Worm (Caenorhabditis elegans) whole organism, L4 larva: ENCODE measurements around the gene F46C5.7.

Experiments used
- ZK546.5 ChIP-seq, 2 experiments: sonication (generic microtip); optimal IDR thresholded peaks; 2 replicates each; lab custom pipeline; 2017; ENCODE audit warnings: missing biosample characterization in 2 of 2, missing genetic modification characterization in 2 of 2
- ceh-82 ChIP-seq: sonication (generic microtip); optimal IDR thresholded peaks from 2 replicates; lab custom pipeline; 2017; ENCODE audit warnings: missing biosample characterization, missing genetic modification characterization
- ces-1 ChIP-seq: fragments of 150-350 bp; sonication (generic microtip); optimal IDR thresholded peaks from 4 replicates; lab custom pipeline; 2014; ENCODE audit warnings: missing biosample characterization, missing genetic modification reagents, missing genetic modification characterization
- gei-8 ChIP-seq: fragments of 200-800 bp; sonication (Bioruptor generic); optimal IDR thresholded peaks from 2 replicates; lab custom pipeline; 2018; ENCODE audit warnings: mild to moderate bottlenecking, missing genetic modification characterization, missing compliant biosample characterization
- mep-1 ChIP-seq: fragments of 150-350 bp; sonication (generic microtip); optimal IDR thresholded peaks from 3 replicates; lab custom pipeline; 2014; ENCODE audit warnings: missing biosample characterization, missing genetic modification characterization
- nhr-11 ChIP-seq: fragments of 150-350 bp; optimal IDR thresholded peaks from 2 replicates; lab custom pipeline; 2014; ENCODE audit warnings: missing biosample characterization, missing genetic modification characterization
- nhr-237 ChIP-seq: sonication (generic microtip); optimal IDR thresholded peaks from 2 replicates; lab custom pipeline; 2017; ENCODE audit warnings: missing biosample characterization, missing genetic modification characterization
- nhr-28 ChIP-seq: fragments of 150-350 bp; optimal IDR thresholded peaks from 2 replicates; lab custom pipeline; 2014; ENCODE audit warnings: missing biosample characterization, missing genetic modification characterization
- nhr-77 ChIP-seq: fragments of 150-350 bp; optimal IDR thresholded peaks from 2 replicates; lab custom pipeline; 2014; ENCODE audit warnings: missing biosample characterization, missing genetic modification characterization
- unc-39 ChIP-seq: sonication (generic microtip); optimal IDR thresholded peaks from 2 replicates; lab custom pipeline; 2017; ENCODE audit warnings: missing biosample characterization, missing genetic modification characterization
- unc-62 ChIP-seq, 3 experiments: fragments of 150-350 bp in 1 of 3; sonication (generic microtip); optimal IDR thresholded peaks in 2 of 3; peaks in 1 of 3; 1 replicate in 1 of 3; 2 replicates in 2 of 3; lab custom pipeline; 2014 to 2017; ENCODE audit warnings: missing biosample characterization in 3 of 3, missing genetic modification characterization in 3 of 3, missing genetic modification reagents in 3 of 3, missing genotype in 1 of 3
- zag-1 ChIP-seq: fragments of 150-350 bp; optimal IDR thresholded peaks from 2 replicates; lab custom pipeline; 2014; ENCODE audit warnings: missing biosample characterization, missing genetic modification characterization

DNA sequence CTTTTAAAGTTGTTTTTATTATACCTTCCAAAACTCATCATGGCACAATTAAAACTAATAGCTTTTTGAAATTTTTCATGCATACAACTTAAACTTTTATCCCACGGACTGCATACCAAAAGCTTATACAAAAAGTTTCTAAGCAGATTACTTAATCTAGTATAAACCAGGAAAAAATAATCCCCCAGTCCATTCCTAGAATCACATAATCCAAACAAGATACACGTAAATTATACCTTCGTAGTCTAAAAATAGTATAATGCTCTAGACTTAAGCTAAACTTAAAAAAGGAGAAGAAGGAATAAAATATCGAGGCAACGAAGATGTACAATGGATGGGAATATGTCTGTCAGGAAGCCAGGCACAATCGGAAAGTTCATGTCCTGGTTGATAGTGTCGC is 43.9 kb upstream of the F46C5.7 start:
- TF ChIP-seq unc-39 (tag; lab: Kevin White, UChicago) (no peak), nhr-237 (tag; lab: Kevin White, UChicago) (no peak), nhr-11 (tag; lab: Kevin White, UChicago) (no peak), ceh-82 (tag; lab: Kevin White, UChicago) (no peak), nhr-28 (tag; lab: Kevin White, UChicago) (no peak), ZK546.5 (tag; optimal IDR thresholded peaks at IDR 0.05; lab: Kevin White, UChicago) (no peak), mep-1 (tag; lab: Kevin White, UChicago) (no peak), ces-1 (GFP tag; lab: Kevin White, UChicago) (no peak), nhr-77 (tag; lab: Kevin White, UChicago) (no peak), zag-1 (tag; lab: Kevin White, UChicago) (no peak), unc-62 (GFP tag; optimal IDR thresholded peaks at IDR 0.05 in 1 of 2; lab: Kevin White, UChicago) (no peak), unc-62 (tag; optimal IDR thresholded peaks at IDR 0.05; lab: Kevin White, UChicago) (no peak), gei-8 (GFP tag; lab: Kevin White, UChicago) (no peak)
